Fruit fly (Drosophila melanogaster) whole organism, embryonic: ENCODE results near the gene CG4461.

ENCODE experiments used
- CG10543 ChIP-seq: fragments of 200-800 bp; sonication (Bioruptor generic); optimal IDR thresholded peaks from 3 replicates; lab custom pipeline; 2017; ENCODE audit warnings: missing biosample characterization, mild to moderate bottlenecking, missing genetic modification characterization, moderate library complexity
- CG12659 ChIP-seq: fragments of 200-800 bp; sonication (Bioruptor generic); optimal IDR thresholded peaks from 3 replicates; lab custom pipeline; 2017; ENCODE audit warnings: mild to moderate bottlenecking, missing biosample characterization, missing genetic modification reagents, missing genetic modification characterization
- CG14965 ChIP-seq: fragments of 200-800 bp; sonication (Bioruptor generic); optimal IDR thresholded peaks from 2 replicates; lab custom pipeline; 2016; ENCODE audit warnings: missing biosample characterization, missing genetic modification characterization, borderline replicate concordance
- CG15479 ChIP-seq: fragments of 200-800 bp; sonication (Bioruptor generic); optimal IDR thresholded peaks from 3 replicates; lab custom pipeline; 2019; ENCODE audit warnings: missing biosample characterization, mild to moderate bottlenecking, missing genetic modification characterization, moderate library complexity
- CG17829 ChIP-seq: fragments of 200-800 bp; optimal IDR thresholded peaks from 2 replicates; lab custom pipeline; 2019; ENCODE audit warnings: missing biosample characterization, mild to moderate bottlenecking, missing genetic modification characterization, moderate library complexity
- CG2199 ChIP-seq: fragments of 200-800 bp; sonication (Bioruptor generic); IDR thresholded peaks from 3 replicates; pipeline ENCODE4 v1.3.6; 2022; ENCODE audit warnings: missing biosample characterization, missing genetic modification characterization
- CG34224 ChIP-seq: fragments of 200-800 bp; sonication (Bioruptor generic); IDR thresholded peaks from 3 replicates; pipeline ENCODE4 v1.3.6; 2022; ENCODE audit warnings: missing biosample characterization, missing genetic modification characterization; ENCODE audit not compliant: partially characterized antibody
- CG6791 ChIP-seq: fragments of 200-800 bp; sonication (Bioruptor generic); IDR thresholded peaks from 3 replicates; pipeline ENCODE4 v1.3.6; 2022; ENCODE audit warnings: missing biosample characterization, missing genetic modification characterization; ENCODE audit not compliant: partially characterized antibody
- CG6813 ChIP-seq: fragments of 200-800 bp; sonication (Bioruptor generic); optimal IDR thresholded peaks from 2 replicates; lab custom pipeline; 2017; ENCODE audit warnings: missing biosample characterization, missing genetic modification characterization, mild to moderate bottlenecking, moderate library complexity, missing genetic modification reagents
- CG7556 ChIP-seq: fragments of 200-800 bp; sonication (Bioruptor generic); optimal IDR thresholded peaks from 2 replicates; lab custom pipeline; 2017; ENCODE audit warnings: missing biosample characterization, mild to moderate bottlenecking, missing genetic modification characterization
- Dbx ChIP-seq: fragments of 200-800 bp; sonication (Bioruptor generic); IDR thresholded peaks from 3 replicates; pipeline ENCODE4 v1.3.6; 2022; ENCODE audit warnings: missing biosample characterization, missing genetic modification characterization
- Dip2 ChIP-seq: fragments of 200-800 bp; sonication (Bioruptor generic); IDR thresholded peaks from 2 replicates; pipeline ENCODE4 v1.3.6; 2022; ENCODE audit warnings: missing biosample characterization, missing genetic modification characterization
- Dll ChIP-seq: fragments of 200-800 bp; sonication (Bioruptor generic); IDR thresholded peaks from 4 replicates; pipeline ENCODE4 v1.3.6; 2022; ENCODE audit warnings: missing biosample characterization, missing genetic modification characterization; ENCODE audit not compliant: partially characterized antibody
- Drgx ChIP-seq: fragments of 200-800 bp; sonication (Bioruptor generic); IDR thresholded peaks from 2 replicates; pipeline ENCODE4 v1.3.6; 2022; ENCODE audit warnings: missing biosample characterization, missing genetic modification characterization
- Fer1 ChIP-seq: fragments of 200-800 bp; sonication (Bioruptor generic); optimal IDR thresholded peaks from 2 replicates; lab custom pipeline; 2017; ENCODE audit warnings: missing biosample characterization, mild to moderate bottlenecking, missing genetic modification characterization
- HmgD ChIP-seq: fragments of 200-800 bp; sonication (Bioruptor generic); optimal IDR thresholded peaks from 3 replicates; lab custom pipeline; 2016; ENCODE audit warnings: missing biosample characterization, missing genetic modification characterization
- Hr51 ChIP-seq, 2 experiments: fragments of 200-800 bp; sonication (Bioruptor generic); optimal IDR thresholded peaks; 2 replicates in 1 of 2; 3 replicates in 1 of 2; lab custom pipeline; 2016 to 2018; ENCODE audit warnings: missing biosample characterization in 2 of 2, missing genetic modification characterization in 2 of 2, mild to moderate bottlenecking in 1 of 2, moderate library complexity in 1 of 2
- Hr78 ChIP-seq, 2 experiments: fragments of 200-800 bp in 1 of 2; fragments of >200 bp in 1 of 2; sonication (Bioruptor generic) in 1 of 2; optimal IDR thresholded peaks; 2 replicates each; lab custom pipeline; 2017 to 2019; ENCODE audit warnings: missing biosample characterization in 2 of 2, missing genetic modification characterization in 2 of 2, mild to moderate bottlenecking in 1 of 2, moderate library complexity in 1 of 2
- Hsf ChIP-seq: fragments of 200-800 bp; sonication (Bioruptor generic); optimal IDR thresholded peaks from 3 replicates; lab custom pipeline; 2016; ENCODE audit warnings: missing biosample characterization, missing genetic modification characterization
- Jarid2 ChIP-seq: fragments of 200-800 bp; sonication (Bioruptor generic); optimal IDR thresholded peaks from 3 replicates; lab custom pipeline; 2017; ENCODE audit warnings: mild to moderate bottlenecking, missing biosample characterization, missing genetic modification reagents, missing genetic modification characterization
- Lpt ChIP-seq: fragments of >200 bp; optimal IDR thresholded peaks from 2 replicates; lab custom pipeline; 2018; ENCODE audit warnings: missing biosample characterization, missing genetic modification characterization
- NK7.1 ChIP-seq: fragments of 200-800 bp; sonication (Bioruptor generic); optimal IDR thresholded peaks from 3 replicates; lab custom pipeline; 2016; ENCODE audit warnings: missing biosample characterization, missing genetic modification characterization
- Neu2 ChIP-seq: fragments of 200-800 bp; sonication (Bioruptor generic); optimal IDR thresholded peaks from 3 replicates; lab custom pipeline; 2016; ENCODE audit warnings: missing biosample characterization, missing genetic modification characterization, borderline replicate concordance
- Nf-YB ChIP-seq: fragments of 200-800 bp; sonication (Bioruptor generic); optimal IDR thresholded peaks from 3 replicates; lab custom pipeline; 2019; ENCODE audit warnings: missing biosample characterization, mild to moderate bottlenecking, missing genetic modification characterization, moderate library complexity
- Oli ChIP-seq: fragments of 200-800 bp; sonication (Bioruptor generic); optimal IDR thresholded peaks from 2 replicates; lab custom pipeline; 2018; ENCODE audit warnings: missing biosample characterization, mild to moderate bottlenecking, missing genetic modification characterization, moderate library complexity
- Scr ChIP-seq: fragments of 200-800 bp; sonication (Bioruptor generic); IDR thresholded peaks from 2 replicates; pipeline ENCODE4 v1.3.6; 2022; ENCODE audit warnings: missing biosample characterization, missing genetic modification characterization; ENCODE audit not compliant: partially characterized antibody
- amos ChIP-seq: fragments of 200-800 bp; sonication (Bioruptor generic); IDR thresholded peaks from 2 replicates; pipeline ENCODE4 v1.3.6; 2022; ENCODE audit warnings: missing biosample characterization, missing genetic modification characterization; ENCODE audit not compliant: partially characterized antibody
- ap ChIP-seq: fragments of 200-800 bp; sonication (Bioruptor generic); IDR thresholded peaks from 2 replicates; pipeline ENCODE4 v1.3.6; 2022; ENCODE audit warnings: missing biosample characterization, missing genetic modification characterization
- az2 ChIP-seq: fragments of 200-800 bp; sonication (Bioruptor generic); optimal IDR thresholded peaks from 3 replicates; lab custom pipeline; 2016; ENCODE audit warnings: missing biosample characterization, missing genetic modification characterization
- cas ChIP-seq: fragments of 200-800 bp; sonication (Bioruptor generic); IDR thresholded peaks from 2 replicates; pipeline ENCODE4 v1.3.6; 2022; ENCODE audit warnings: missing biosample characterization, missing genetic modification characterization
- cg ChIP-seq: fragments of 200-800 bp; sonication (Bioruptor generic); optimal IDR thresholded peaks from 3 replicates; lab custom pipeline; 2019; ENCODE audit warnings: missing biosample characterization, mild to moderate bottlenecking, missing genetic modification characterization, moderate library complexity
- crc ChIP-seq: fragments of 200-800 bp; sonication (Bioruptor generic); optimal IDR thresholded peaks from 2 replicates; lab custom pipeline; 2016; ENCODE audit warnings: missing biosample characterization, missing genetic modification characterization
- ems ChIP-seq: fragments of 200-800 bp; sonication (Bioruptor generic); optimal IDR thresholded peaks from 3 replicates; lab custom pipeline; 2016; ENCODE audit warnings: missing biosample characterization, missing genetic modification characterization
- eve ChIP-seq, 2 experiments: fragments of >200 bp; optimal IDR thresholded peaks; 2 replicates each; lab custom pipeline; 2017; ENCODE audit warnings: missing biosample characterization in 2 of 2, missing genetic modification characterization in 2 of 2
- fru ChIP-seq: fragments of >200 bp; optimal IDR thresholded peaks from 2 replicates; lab custom pipeline; 2017
- hb ChIP-seq: fragments of 200-800 bp; sonication (Bioruptor generic); IDR thresholded peaks from 3 replicates; pipeline ENCODE4 v1.3.6; 2022; ENCODE audit warnings: missing biosample characterization, missing genetic modification characterization; ENCODE audit not compliant: partially characterized antibody
- inv ChIP-seq: fragments of 200-800 bp; sonication (Bioruptor generic); IDR thresholded peaks from 2 replicates; pipeline ENCODE4 v1.3.6; 2022; ENCODE audit warnings: missing biosample characterization, missing genetic modification characterization; ENCODE audit not compliant: partially characterized antibody
- lbe ChIP-seq: fragments of 200-800 bp; sonication (Bioruptor generic); optimal IDR thresholded peaks from 2 replicates; lab custom pipeline; 2016; ENCODE audit warnings: missing biosample characterization, mild to moderate bottlenecking, missing genetic modification characterization
- lilli ChIP-seq: fragments of 200-800 bp; sonication (Bioruptor generic); optimal IDR thresholded peaks from 3 replicates; lab custom pipeline; 2016; ENCODE audit warnings: missing biosample characterization, missing genetic modification characterization
- lola ChIP-seq, 3 experiments: fragments of >200 bp in 2 of 3; fragments of 200-800 bp in 1 of 3; sonication (Bioruptor generic) in 1 of 3; optimal IDR thresholded peaks; 2 replicates each; lab custom pipeline; 2017 to 2019; ENCODE audit warnings: missing biosample characterization in 3 of 3, missing genetic modification characterization in 3 of 3, mild to moderate bottlenecking in 1 of 3, moderate library complexity in 1 of 3
- nerfin-1 ChIP-seq: fragments of 200-800 bp; sonication (Bioruptor generic); optimal IDR thresholded peaks from 3 replicates; lab custom pipeline; 2019; ENCODE audit warnings: missing biosample characterization, mild to moderate bottlenecking, missing genetic modification characterization, moderate library complexity
- odd ChIP-seq: fragments of 200-800 bp; sonication (Bioruptor generic); optimal IDR thresholded peaks from 2 replicates; lab custom pipeline; 2017; ENCODE audit warnings: missing biosample characterization, mild to moderate bottlenecking, missing genetic modification characterization
- otp ChIP-seq: fragments of 200-800 bp; sonication (Bioruptor generic); IDR thresholded peaks from 3 replicates; pipeline ENCODE4, ENCODE4 v1.3.6; 2022; ENCODE audit warnings: missing biosample characterization, missing genetic modification characterization
- pnt ChIP-seq: fragments of 200-800 bp; sonication (Bioruptor generic); optimal IDR thresholded peaks from 3 replicates; lab custom pipeline; 2016; ENCODE audit warnings: missing biosample characterization, missing genetic modification characterization
- sd ChIP-seq: fragments of 200-800 bp; sonication (Bioruptor generic); optimal IDR thresholded peaks from 3 replicates; lab custom pipeline; 2018; ENCODE audit warnings: missing biosample characterization, mild to moderate bottlenecking, missing genetic modification characterization, moderate library complexity
- sens-2 ChIP-seq: fragments of 200-800 bp; sonication (Bioruptor generic); IDR thresholded peaks from 2 replicates; pipeline ENCODE4 v1.3.6; 2022; ENCODE audit warnings: missing biosample characterization, missing genetic modification characterization
- slbo ChIP-seq: fragments of 200-800 bp; sonication (Bioruptor generic); IDR thresholded peaks from 2 replicates; pipeline ENCODE4 v1.3.6; 2022; ENCODE audit warnings: missing biosample characterization, missing genetic modification characterization
- stwl ChIP-seq: fragments of 200-800 bp; sonication (Bioruptor generic); optimal IDR thresholded peaks from 3 replicates; lab custom pipeline; 2018; ENCODE audit warnings: missing biosample characterization, mild to moderate bottlenecking, missing genetic modification characterization, moderate library complexity
- toy ChIP-seq: fragments of 200-800 bp; sonication (Bioruptor generic); IDR thresholded peaks from 2 replicates; pipeline ENCODE4 v1.3.6; 2022; ENCODE audit warnings: missing biosample characterization, missing genetic modification characterization
- vfl ChIP-seq: fragments of 200-800 bp; sonication (Bioruptor generic); optimal IDR thresholded peaks from 2 replicates; lab custom pipeline; 2016; ENCODE audit warnings: missing biosample characterization, missing genetic modification characterization

Gene CG4461

DNA sequence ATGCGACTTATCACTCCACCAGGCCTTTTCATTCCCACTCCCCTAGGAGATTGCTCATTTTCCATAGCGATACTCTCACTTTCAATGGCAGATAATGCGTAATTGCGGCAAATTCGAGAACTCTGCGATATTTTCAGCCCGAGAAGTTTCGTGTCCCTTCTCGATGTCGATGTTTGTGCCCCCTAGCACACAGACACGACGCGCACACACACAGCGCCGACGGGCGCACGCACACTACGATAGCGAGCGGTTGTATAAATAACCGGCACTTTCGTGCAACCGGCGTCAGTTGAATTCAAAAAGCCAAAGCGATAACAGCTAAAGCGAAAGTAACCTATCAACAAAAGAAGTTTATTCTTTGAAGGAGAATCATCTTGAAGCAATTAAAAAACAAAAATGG, 6.4 kb downstream of the CG4461 start, which contains the start of gene Hsp23 (continued):
- TF ChIP-seq CG7556 = no peak
- TF ChIP-seq Fer1 (GFP tag; lab: Kevin White, UChicago) = no peak
- no peak for TF ChIP-seq eve (GFP tag; optimal IDR thresholded peaks at IDR 0.05; lab: Kevin White, UChicago)
- TF ChIP-seq Dbx (GFP tag; lab: Robert Waterston, UW) = no peak
- TF ChIP-seq Neu2 = no peak
- TF ChIP-seq otp (GFP tag; lab: Robert Waterston, UW) = no peak
- no peak for TF ChIP-seq fru (lab: Kevin White, UChicago)
- TF ChIP-seq amos (GFP tag; lab: Robert Waterston, UW) = peak; percentile 37; the same call in 1 of the 2 replicates
- TF ChIP-seq CG12659 (GFP tag; lab: Kevin White, UChicago) = no peak
- TF ChIP-seq CG17829 (tag; lab: Kevin White, UChicago) = no peak
- no peak for TF ChIP-seq odd (GFP tag; lab: Kevin White, UChicago)
- no peak for TF ChIP-seq lola (GFP tag; optimal IDR thresholded peaks at IDR 0.05; lab: Kevin White, UChicago)
- TF ChIP-seq sens-2 = no peak
- TF ChIP-seq ems (GFP tag; lab: Kevin White, UChicago) = no peak
- TF ChIP-seq cas (GFP tag; lab: Robert Waterston, UW) = no peak
- TF ChIP-seq toy = no peak
- TF ChIP-seq stwl (tag; lab: Kevin White, UChicago) = no peak
- no peak for TF ChIP-seq ap (GFP tag; lab: Robert Waterston, UW)
- no peak for TF ChIP-seq inv (GFP tag; lab: Robert Waterston, UW)
- no peak for TF ChIP-seq HmgD (GFP tag; lab: Kevin White, UChicago)
- peak; percentile 50; the same call in 1 of the 3 replicates for TF ChIP-seq CG2199
- no peak for TF ChIP-seq slbo (GFP tag; lab: Robert Waterston, UW)
- TF ChIP-seq Nf-YB (GFP tag; lab: Kevin White, UChicago) = no peak
- TF ChIP-seq az2 (GFP tag; lab: Kevin White, UChicago) = no peak
- TF ChIP-seq Lpt (GFP tag; lab: Kevin White, UChicago) = no peak
- no peak for TF ChIP-seq crc
- TF ChIP-seq CG6813 (GFP tag; lab: Kevin White, UChicago) = no peak
- no peak for TF ChIP-seq sd (tag; lab: Kevin White, UChicago)
- peak; percentile 39; the same call in 1 of the 4 replicates for TF ChIP-seq Dll (GFP tag; lab: Robert Waterston, UW)
- TF ChIP-seq Dip2 = no peak
- peak; percentile 57; the same call in 2 of the 3 replicates for TF ChIP-seq CG6791 (GFP tag; lab: Robert Waterston, UW)
- no peak for TF ChIP-seq pnt
- peak; percentile 30; the same call in 1 of the 3 replicates for TF ChIP-seq CG34224
- no peak for TF ChIP-seq vfl
- peak; percentile 37 for TF ChIP-seq nerfin-1 (tag; lab: Kevin White, UChicago)
- TF ChIP-seq cg = peak; percentile 84
- no peak for TF ChIP-seq lilli (GFP tag; lab: Kevin White, UChicago)
- TF ChIP-seq Jarid2 (GFP tag; lab: Kevin White, UChicago) = no peak
- TF ChIP-seq Scr (GFP tag; lab: Robert Waterston, UW) = peak; percentile 44
- TF ChIP-seq hb (GFP tag; lab: Robert Waterston, UW) = no peak
- TF ChIP-seq Hsf (GFP tag; lab: Kevin White, UChicago) = no peak
- peak; percentile 17 for TF ChIP-seq CG10543 (GFP tag; lab: Kevin White, UChicago)
- TF ChIP-seq Hr51 (GFP tag; optimal IDR thresholded peaks at IDR 0.05; lab: Kevin White, UChicago) = no peak
- peak; percentile 65 for TF ChIP-seq lbe (GFP tag; lab: Kevin White, UChicago)
- peak; percentile 6; the same call in 1 of the 2 replicates for TF ChIP-seq Drgx (GFP tag; lab: Robert Waterston, UW)
- peak; percentile 97 for TF ChIP-seq CG15479 (GFP tag; lab: Kevin White, UChicago)
- no peak for TF ChIP-seq CG14965 (GFP tag; lab: Kevin White, UChicago)
- no peak for TF ChIP-seq NK7.1 (GFP tag; lab: Kevin White, UChicago)
- no peak for TF ChIP-seq Oli (tag; lab: Kevin White, UChicago)
- TF ChIP-seq Hr78 (GFP tag; optimal IDR thresholded peaks at IDR 0.05; lab: Kevin White, UChicago) = no peak
